Fruit fly (Drosophila melanogaster): Measurements from ENCODE around the gene mRNA-cap.

mRNA-cap gene

dm6 chrX:14242479-14242878, at the start of gene mRNA-cap:
Gene mRNA-cap (minus strand): TSS chrX:14242822.
- TF ChIP-seq noc (tag; optimal IDR thresholded peaks at IDR 0.05), result no peak

dm6 chrX:14289293-14289692, 46.7 kb upstream of the mRNA-cap start, which contains the start of gene CG9400:
Gene CG9400 (minus strand): TSS chrX:14289393.
- no peak for TF ChIP-seq noc (tag; optimal IDR thresholded peaks at IDR 0.05)

- TF ChIP-seq noc (tag; optimal IDR thresholded peaks at IDR 0.05), result no peak
Observed at dm6 chrX:14277435-14277834, 34.8 kb upstream of the mRNA-cap start, which contains the start of gene Muc12Ea. Gene Muc12Ea (plus strand): TSS chrX:14277735.

- TF ChIP-seq noc (tag; optimal IDR thresholded peaks at IDR 0.05), result no peak
Observed at dm6 chrX:14266075-14266474, 23.5 kb upstream of the mRNA-cap start, which contains the start of the genes CG13404 and na. Gene CG13404 (minus strand): TSS chrX:14266250. Gene na (plus strand): TSS chrX:14266367.

- TF ChIP-seq noc (tag; optimal IDR thresholded peaks at IDR 0.05), result no peak
Observed at dm6 chrX:14265149-14265548, 22.5 kb upstream of the mRNA-cap start.

dm6 chrX:14260863-14261262, 18.2 kb upstream of the mRNA-cap start, which contains the start of the genes CG46317 and Tat:
Gene CG46317 (plus strand): TSS chrX:14261223.
Gene Tat (plus strand): TSS chrX:14261223.
- no peak for TF ChIP-seq noc (tag; optimal IDR thresholded peaks at IDR 0.05)

- TF ChIP-seq noc (tag; optimal IDR thresholded peaks at IDR 0.05), result no peak
Observed at dm6 chrX:14247035-14247786, 4.6 kb upstream of the mRNA-cap start, which contains the start of gene mud. Gene mud (plus strand): TSS chrX:14247732.

dm6 chrX:14242941-14243736, 517 bp upstream of the mRNA-cap start, which contains the start of gene CG32599:
Gene CG32599 (plus strand): TSS chrX:14243686.
- no peak for TF ChIP-seq noc (tag; optimal IDR thresholded peaks at IDR 0.05)

- TF ChIP-seq noc (tag; optimal IDR thresholded peaks at IDR 0.05), result peak; percentile 88
Observed at dm6 chrX:14237873-14238394, 4.7 kb downstream of the mRNA-cap start, which contains the start of the genes Fbxl4 and Dus2. Gene Fbxl4 (minus strand): TSS chrX:14237923. Gene Dus2 (plus strand): TSS chrX:14237988.

dm6 chrX:14234468-14234867, 8.2 kb downstream of the mRNA-cap start:
- TF ChIP-seq noc (tag; optimal IDR thresholded peaks at IDR 0.05), result no peak

- no peak for TF ChIP-seq noc (tag; optimal IDR thresholded peaks at IDR 0.05)
Observed at dm6 chrX:14233843-14234337, 8.7 kb downstream of the mRNA-cap start, which contains the start of gene CG42271. Gene CG42271 (minus strand): TSS chrX:14234066.

dm6 chrX:14227043-14227442, 15.6 kb downstream of the mRNA-cap start:
- TF ChIP-seq noc (tag; optimal IDR thresholded peaks at IDR 0.05), result no peak

dm6 chrX:14226093-14226492, 16.5 kb downstream of the mRNA-cap start, which contains the start of gene mRpL38:
Gene mRpL38 (plus strand): TSS chrX:14226289.
- no peak for TF ChIP-seq noc (tag; optimal IDR thresholded peaks at IDR 0.05)

dm6 chrX:14225665-14226064, 17.0 kb downstream of the mRNA-cap start, which contains the start of gene CG11674:
Gene CG11674 (minus strand): TSS chrX:14225879.
- no peak for TF ChIP-seq noc (tag; optimal IDR thresholded peaks at IDR 0.05)

dm6 chrX:14221995-14222394, 20.6 kb downstream of the mRNA-cap start:
- TF ChIP-seq noc (tag; optimal IDR thresholded peaks at IDR 0.05), result no peak

- no peak for TF ChIP-seq noc (tag; optimal IDR thresholded peaks at IDR 0.05)
Observed at dm6 chrX:14221182-14221581, 21.4 kb downstream of the mRNA-cap start.

All from whole organism, larva.